Fruit fly (Drosophila melanogaster) whole organism, embryonic: ENCODE results near the gene Polr2G.

Source experiments
- CG10366 ChIP-seq: fragments of 200-800 bp; sonication (Bioruptor generic); IDR thresholded peaks from 2 replicates; pipeline ENCODE4 v1.3.6; 2022; ENCODE audit warnings: missing biosample characterization, missing genetic modification characterization
- CG10979 ChIP-seq: fragments of 200-800 bp; sonication (Bioruptor generic); optimal IDR thresholded peaks from 2 replicates; lab custom pipeline; 2018; ENCODE audit warnings: missing biosample characterization, mild to moderate bottlenecking, missing genetic modification characterization, moderate library complexity
- CG11085 ChIP-seq: fragments of 200-800 bp; sonication (Bioruptor generic); IDR thresholded peaks from 2 replicates; pipeline ENCODE4 v1.3.6; 2022; ENCODE audit warnings: missing biosample characterization, missing genetic modification characterization
- CG11560 ChIP-seq: fragments of 200-800 bp; sonication (Bioruptor generic); IDR thresholded peaks from 3 replicates; pipeline ENCODE4 v1.3.6; 2022; ENCODE audit warnings: missing biosample characterization, missing genetic modification characterization
- CG11695 ChIP-seq: fragments of 200-800 bp; sonication (Bioruptor generic); IDR thresholded peaks from 3 replicates; pipeline ENCODE4 v1.3.6; 2022; ENCODE audit warnings: missing biosample characterization, missing genetic modification characterization
- CG12744 ChIP-seq: fragments of 200-800 bp; sonication (Bioruptor generic); optimal IDR thresholded peaks from 2 replicates; lab custom pipeline; 2016; ENCODE audit warnings: missing biosample characterization, missing genetic modification characterization
- CG12769 ChIP-seq: fragments of 200-800 bp; sonication (Bioruptor generic); optimal IDR thresholded peaks from 2 replicates; lab custom pipeline; 2019; ENCODE audit warnings: missing biosample characterization, mild to moderate bottlenecking, missing genetic modification characterization, moderate library complexity
- CG13123 ChIP-seq: fragments of 200-800 bp; sonication (Bioruptor generic); optimal IDR thresholded peaks from 2 replicates; lab custom pipeline; 2016; ENCODE audit warnings: missing biosample characterization, missing genetic modification characterization
- CG13894 ChIP-seq: fragments of 200-800 bp; sonication (Bioruptor generic); optimal IDR thresholded peaks from 3 replicates; lab custom pipeline; 2018; ENCODE audit warnings: missing biosample characterization, mild to moderate bottlenecking, missing genetic modification characterization, moderate library complexity
- CG16863 ChIP-seq: fragments of 200-800 bp; sonication (Bioruptor generic); optimal IDR thresholded peaks from 3 replicates; lab custom pipeline; 2016; ENCODE audit warnings: missing biosample characterization, missing genetic modification characterization
- CG18011 ChIP-seq: fragments of 200-800 bp; sonication (Bioruptor generic); optimal IDR thresholded peaks from 2 replicates; lab custom pipeline; 2017; ENCODE audit warnings: missing biosample characterization, missing genetic modification characterization, mild to moderate bottlenecking, moderate library complexity, missing genotype
- CG3065 ChIP-seq: fragments of 200-800 bp; sonication (Bioruptor generic); optimal IDR thresholded peaks from 2 replicates; lab custom pipeline; 2016; ENCODE audit warnings: missing biosample characterization, missing genetic modification characterization
- CG3281 ChIP-seq: fragments of 200-800 bp; sonication (Bioruptor generic); optimal IDR thresholded peaks from 3 replicates; lab custom pipeline; 2017; ENCODE audit warnings: missing biosample characterization, mild to moderate bottlenecking, missing genetic modification characterization
- CG3838 ChIP-seq: fragments of 200-800 bp; sonication (Bioruptor generic); optimal IDR thresholded peaks from 3 replicates; lab custom pipeline; 2016; ENCODE audit warnings: missing biosample characterization, missing genetic modification characterization
- CG42726 ChIP-seq: fragments of 200-800 bp; sonication (Bioruptor generic); IDR thresholded peaks from 2 replicates; pipeline ENCODE4 v1.3.6; 2022; ENCODE audit warnings: missing biosample characterization, missing genetic modification characterization; ENCODE audit not compliant: partially characterized antibody
- CG6791 ChIP-seq: fragments of 200-800 bp; sonication (Bioruptor generic); IDR thresholded peaks from 3 replicates; pipeline ENCODE4 v1.3.6; 2022; ENCODE audit warnings: missing biosample characterization, missing genetic modification characterization; ENCODE audit not compliant: partially characterized antibody
- CG7839 ChIP-seq: fragments of 200-800 bp; sonication (Bioruptor generic); optimal IDR thresholded peaks from 3 replicates; lab custom pipeline; 2018; ENCODE audit warnings: missing biosample characterization, mild to moderate bottlenecking, missing genetic modification characterization, moderate library complexity
- CG9609 ChIP-seq: fragments of 200-800 bp; sonication (Bioruptor generic); optimal IDR thresholded peaks from 3 replicates; lab custom pipeline; 2016; ENCODE audit warnings: missing biosample characterization, missing genetic modification characterization
- CG9817 ChIP-seq: fragments of 200-800 bp; sonication (Bioruptor generic); optimal IDR thresholded peaks from 2 replicates; lab custom pipeline; 2018; ENCODE audit warnings: missing biosample characterization, mild to moderate bottlenecking, missing genetic modification characterization, moderate library complexity
- CG9876 ChIP-seq: fragments of 200-800 bp; sonication (Bioruptor generic); optimal IDR thresholded peaks from 2 replicates; lab custom pipeline; 2016; ENCODE audit warnings: missing biosample characterization, missing genetic modification characterization
- Chrac-16 ChIP-seq: fragments of 200-800 bp; sonication (Bioruptor generic); optimal IDR thresholded peaks from 3 replicates; lab custom pipeline; 2016; ENCODE audit warnings: missing biosample characterization, missing genetic modification characterization
- D19B ChIP-seq: fragments of 200-800 bp; sonication (Bioruptor generic); optimal IDR thresholded peaks from 2 replicates; lab custom pipeline; 2017; ENCODE audit warnings: missing biosample characterization, mild to moderate bottlenecking, missing genetic modification characterization
- Dip2 ChIP-seq: fragments of 200-800 bp; sonication (Bioruptor generic); IDR thresholded peaks from 2 replicates; pipeline ENCODE4 v1.3.6; 2022; ENCODE audit warnings: missing biosample characterization, missing genetic modification characterization
- E2f1 ChIP-seq: fragments of 200-800 bp; sonication (Bioruptor generic); IDR thresholded peaks from 2 replicates; pipeline ENCODE4 v1.3.6; 2022; ENCODE audit warnings: missing biosample characterization, missing genetic modification characterization
- Eip74EF ChIP-seq, 2 experiments: fragments of 200-800 bp in 1 of 2; fragments of >200 bp in 1 of 2; sonication (Bioruptor generic) in 1 of 2; optimal IDR thresholded peaks; 2 replicates each; lab custom pipeline; 2017 to 2019; ENCODE audit warnings: missing biosample characterization in 2 of 2, missing genetic modification characterization in 2 of 2, mild to moderate bottlenecking in 1 of 2, moderate library complexity in 1 of 2
- Mrtf ChIP-seq: fragments of 200-800 bp; sonication (Bioruptor generic); IDR thresholded peaks from 3 replicates; pipeline ENCODE4 v1.3.6; 2022; ENCODE audit warnings: missing biosample characterization, missing genetic modification characterization
- NFAT ChIP-seq: fragments of 200-800 bp; sonication (Bioruptor generic); IDR thresholded peaks from 2 replicates; pipeline ENCODE4 v1.3.6; 2022; ENCODE audit warnings: missing biosample characterization, missing genetic modification characterization
- Nf-YC ChIP-seq: fragments of 200-800 bp; optimal IDR thresholded peaks from 3 replicates; lab custom pipeline; 2019; ENCODE audit warnings: missing biosample characterization, mild to moderate bottlenecking, missing genetic modification characterization, moderate library complexity
- Pdp1 ChIP-seq, 2 experiments: fragments of 200-800 bp; sonication (Bioruptor generic); optimal IDR thresholded peaks; 3 replicates each; lab custom pipeline; 2016; ENCODE audit warnings: missing biosample characterization in 2 of 2, missing genetic modification characterization in 2 of 2, mild to moderate bottlenecking in 1 of 2, moderate library complexity in 1 of 2
- Tbp ChIP-seq: fragments of >200 bp; optimal IDR thresholded peaks from 2 replicates; lab custom pipeline; 2018; ENCODE audit warnings: missing biosample characterization, missing genetic modification characterization
- Trl ChIP-seq, 3 experiments: fragments of >200 bp in 2 of 3; fragments of 200-800 bp in 1 of 3; sonication (Bioruptor generic) in 1 of 3; optimal IDR thresholded peaks; 2 replicates in 1 of 3; 3 replicates in 2 of 3; lab custom pipeline; 2016 to 2017; ENCODE audit warnings: missing biosample characterization in 1 of 3, missing genetic modification characterization in 1 of 3
- abd-A ChIP-seq: fragments of 200-800 bp; sonication (Bioruptor generic); optimal IDR thresholded peaks from 3 replicates; lab custom pipeline; 2019; ENCODE audit warnings: missing biosample characterization, mild to moderate bottlenecking, missing genetic modification characterization, moderate library complexity
- br ChIP-seq: fragments of >200 bp; optimal IDR thresholded peaks from 2 replicates; lab custom pipeline; 2017
- disco-r ChIP-seq: fragments of 200-800 bp; sonication (Bioruptor generic); optimal IDR thresholded peaks from 2 replicates; lab custom pipeline; 2016; ENCODE audit warnings: missing biosample characterization, missing genetic modification characterization
- gsb ChIP-seq: fragments of 200-800 bp; sonication (Bioruptor generic); IDR thresholded peaks from 2 replicates; pipeline ENCODE4 v1.3.6; 2022; ENCODE audit warnings: missing biosample characterization, missing genetic modification characterization
- hb ChIP-seq: fragments of 200-800 bp; sonication (Bioruptor generic); IDR thresholded peaks from 3 replicates; pipeline ENCODE4 v1.3.6; 2022; ENCODE audit warnings: missing biosample characterization, missing genetic modification characterization; ENCODE audit not compliant: partially characterized antibody
- ind ChIP-seq: fragments of 200-800 bp; sonication (Bioruptor generic); optimal IDR thresholded peaks from 3 replicates; lab custom pipeline; 2016; ENCODE audit warnings: missing biosample characterization, missing genetic modification characterization
- klu ChIP-seq: fragments of 200-800 bp; sonication (Bioruptor generic); IDR thresholded peaks from 2 replicates; pipeline ENCODE4 v1.3.6; 2022; ENCODE audit warnings: missing biosample characterization, missing genetic modification characterization
- lbe ChIP-seq: fragments of 200-800 bp; sonication (Bioruptor generic); optimal IDR thresholded peaks from 2 replicates; lab custom pipeline; 2016; ENCODE audit warnings: missing biosample characterization, mild to moderate bottlenecking, missing genetic modification characterization
- lmd ChIP-seq: fragments of 200-800 bp; sonication (Bioruptor generic); IDR thresholded peaks from 2 replicates; pipeline ENCODE4 v1.3.6; 2022; ENCODE audit warnings: missing biosample characterization, missing genetic modification characterization
- mirr ChIP-seq: fragments of 200-800 bp; sonication (Bioruptor generic); optimal IDR thresholded peaks from 3 replicates; lab custom pipeline; 2018; ENCODE audit warnings: missing biosample characterization, mild to moderate bottlenecking, missing genetic modification characterization
- nau ChIP-seq: fragments of 200-800 bp; sonication (Bioruptor generic); optimal IDR thresholded peaks from 3 replicates; lab custom pipeline; 2017; ENCODE audit warnings: missing biosample characterization, mild to moderate bottlenecking, missing genetic modification characterization, missing genetic modification reagents
- peb ChIP-seq: fragments of 200-800 bp; sonication (Bioruptor generic); IDR thresholded peaks from 2 replicates; pipeline ENCODE4 v1.3.6; 2022; ENCODE audit warnings: missing biosample characterization, missing genetic modification characterization
- prd ChIP-seq, 3 experiments: fragments of >200 bp in 2 of 3; fragments of 200-800 bp in 1 of 3; sonication (Bioruptor generic) in 1 of 3; optimal IDR thresholded peaks in 2 of 3; IDR thresholded peaks in 1 of 3; 2 replicates in 2 of 3; 3 replicates in 1 of 3; pipeline versions ENCODE4 v1.3.6 to Lab custom; 2017 to 2022; ENCODE audit warnings: missing biosample characterization in 1 of 3, missing genetic modification characterization in 1 of 3
- ranshi ChIP-seq: fragments of 200-800 bp; sonication (Bioruptor generic); IDR thresholded peaks from 2 replicates; pipeline ENCODE4 v1.3.6; 2022; ENCODE audit warnings: missing biosample characterization, missing genetic modification characterization
- stc ChIP-seq: fragments of 200-800 bp; sonication (Bioruptor generic); IDR thresholded peaks from 2 replicates; pipeline ENCODE4 v1.3.6; 2022; ENCODE audit warnings: missing biosample characterization, missing genetic modification characterization
- tio ChIP-seq: fragments of 200-800 bp; sonication (Bioruptor generic); optimal IDR thresholded peaks from 2 replicates; lab custom pipeline; 2017; ENCODE audit warnings: missing biosample characterization, missing genetic modification characterization, inconsistent platforms
- usp ChIP-seq: fragments of >200 bp; optimal IDR thresholded peaks from 2 replicates; lab custom pipeline; 2017; ENCODE audit warnings: missing biosample characterization, missing genetic modification characterization

Polr2G gene

dm6 chr3R:15262710-15263672 lies 40.0 kb upstream of the Polr2G start, which contains the start of the genes eIF2gamma and Set (continued):
- TF ChIP-seq Pdp1 (GFP tag; optimal IDR thresholded peaks at IDR 0.05; lab: Kevin White, UChicago) (peak in 1 of 2 experiments; percentile 12), stc (GFP tag; lab: Robert Waterston, UW) (no peak), Eip74EF (GFP tag; optimal IDR thresholded peaks at IDR 0.05; lab: Kevin White, UChicago) (no peak), CG9817 (tag; lab: Kevin White, UChicago) (peak; percentile 22), D19B (GFP tag; lab: Kevin White, UChicago) (no peak), hb (GFP tag; lab: Robert Waterston, UW) (peak; percentile 98), CG9609 (GFP tag; lab: Kevin White, UChicago) (peak; percentile 51), CG6791 (GFP tag; lab: Robert Waterston, UW) (peak; percentile 99), CG3838 (no peak), Tbp (peak; percentile 17), disco-r (no peak), gsb (GFP tag; lab: Robert Waterston, UW) (no peak), CG18011 (GFP tag; lab: Kevin White, UChicago) (no peak), CG13123 (GFP tag; lab: Kevin White, UChicago) (no peak), CG12769 (no peak), CG7839 (tag; lab: Kevin White, UChicago) (no peak), lbe (peak; percentile 20), tio (GFP tag; lab: Kevin White, UChicago) (no peak), CG9876 (GFP tag; lab: Kevin White, UChicago) (no peak), CG12744 (GFP tag; lab: Kevin White, UChicago) (no peak), ind (GFP tag; lab: Kevin White, UChicago) (no peak), CG16863 (GFP tag; lab: Kevin White, UChicago) (no peak), usp (GFP tag; lab: Kevin White, UChicago) (no peak), CG13894 (tag; lab: Kevin White, UChicago) (no peak), lmd (GFP tag; lab: Robert Waterston, UW) (peak; percentile 16; the same call in 1 of the 2 replicates), Trl (optimal IDR thresholded peaks at IDR 0.05; lab: Kevin White, UChicago) (no peak), Trl (GFP tag; optimal IDR thresholded peaks at IDR 0.05; lab: Kevin White, UChicago) (peak; percentile 40), E2f1 (no peak), klu (no peak), Nf-YC (tag; lab: Kevin White, UChicago) (no peak), CG11695 (GFP tag; lab: Robert Waterston, UW) (no peak), peb (GFP tag; lab: Robert Waterston, UW) (no peak), CG11085 (GFP tag; lab: Robert Waterston, UW) (no peak), mirr (GFP tag; lab: Kevin White, UChicago) (no peak), Chrac-16 (GFP tag; lab: Kevin White, UChicago) (no peak), CG3281 (GFP tag; lab: Kevin White, UChicago) (no peak), NFAT (GFP tag; lab: Robert Waterston, UW) (peak; percentile 66), CG10979 (tag; lab: Kevin White, UChicago) (peak; percentile 10), CG11560 (tag; lab: Robert Waterston, UW) (no peak), prd (optimal IDR thresholded peaks at IDR 0.05; lab: Kevin White, UChicago) (no peak), prd (GFP tag; IDR thresholded peaks at IDR 0.05; lab: Robert Waterston, UW) (peak; percentile 54; the same call in 2 of the 3 replicates), CG10366 (GFP tag; lab: Robert Waterston, UW) (0 out of 2 replicates have a peak, but pooled peaks have one; percentile 28), CG3065 (peak; percentile 30), nau (GFP tag; lab: Kevin White, UChicago) (no peak), ranshi (GFP tag; lab: Robert Waterston, UW) (peak; percentile 54; the same call in 1 of the 2 replicates), CG42726 (GFP tag; lab: Robert Waterston, UW) (peak; percentile 98), abd-A (tag; lab: Kevin White, UChicago) (no peak), Dip2 (no peak), Mrtf (GFP tag; lab: Robert Waterston, UW) (0 out of 3 replicates have a peak, but pooled peaks have one; percentile 33), br (lab: Kevin White, UChicago) (no peak)
